Worm (Caenorhabditis elegans): ENCODE data around the gene Y32G9A.2.

Gene Y32G9A.2

ce11 chrV:1886997-1887396 lies 31.3 kb upstream of the Y32G9A.2 start:
- TF ChIP-seq hmg-11 (tag; optimal IDR thresholded peaks at IDR 0.05) (peak; percentile 16), skn-1 (tag; optimal IDR thresholded peaks at IDR 0.05) (no peak), lin-39 (tag; optimal IDR thresholded peaks at IDR 0.05) (peak; percentile 39), nhr-237 (tag; optimal IDR thresholded peaks at IDR 0.05) (no peak), ZK546.5 (tag; optimal IDR thresholded peaks at IDR 0.05) (no peak), nfya-1 (tag; optimal IDR thresholded peaks at IDR 0.05; ENCODE audit: insufficient read depth) (peak; percentile 7), ceh-9 (tag; optimal IDR thresholded peaks at IDR 0.05) (no peak)

ce11 chrV:1888299-1888698 lies 30.0 kb upstream of the Y32G9A.2 start:
- TF ChIP-seq nhr-23 (tag; optimal IDR thresholded peaks at IDR 0.05) (no peak), nfya-1 (tag; optimal IDR thresholded peaks at IDR 0.05; ENCODE audit: insufficient read depth) (no peak), tbx-2 (tag; optimal IDR thresholded peaks at IDR 0.05) (no peak), jun-1 (tag; optimal IDR thresholded peaks at IDR 0.05) (no peak)

ce11 chrV:1889996-1890395 lies 28.3 kb upstream of the Y32G9A.2 start:
- TF ChIP-seq ceh-28 (tag; optimal IDR thresholded peaks at IDR 0.05) (no peak), R02D3.7 (tag; optimal IDR thresholded peaks at IDR 0.05) (no peak), nhr-12 (tag; optimal IDR thresholded peaks at IDR 0.05) (no peak), lin-39 (tag; optimal IDR thresholded peaks at IDR 0.05) (peak; percentile 76), tbx-2 (tag; optimal IDR thresholded peaks at IDR 0.05) (no peak), lin-15B (tag; optimal IDR thresholded peaks at IDR 0.05) (no peak), ceh-82 (tag; optimal IDR thresholded peaks at IDR 0.05) (no peak), ama-1 (optimal IDR thresholded peaks at IDR 0.05) (no peak), unc-62 (GFP tag; optimal IDR thresholded peaks at IDR 0.05) (peak; percentile 9), nhr-28 (tag; optimal IDR thresholded peaks at IDR 0.05) (no peak), ceh-9 (tag; optimal IDR thresholded peaks at IDR 0.05) (no peak), nhr-76 (tag; optimal IDR thresholded peaks at IDR 0.05) (no peak), unc-39 (tag; optimal IDR thresholded peaks at IDR 0.05) (no peak)

ce11 chrV:1892567-1893277 lies 25.6 kb upstream of the Y32G9A.2 start, which contains the start of gene zig-11:
Gene zig-11 (minus strand): TSS chrV:1892939.
- TF ChIP-seq nfya-1 (tag; optimal IDR thresholded peaks at IDR 0.05; ENCODE audit: insufficient read depth) (peak; percentile 49), lin-15B (tag; optimal IDR thresholded peaks at IDR 0.05) (peak; percentile 28), nhr-67 (tag; optimal IDR thresholded peaks at IDR 0.05) (no peak), fos-1 (tag; optimal IDR thresholded peaks at IDR 0.05) (no peak)

ce11 chrV:1895483-1895882 lies 22.8 kb upstream of the Y32G9A.2 start, which contains the start of gene nphp-2:
Gene nphp-2 (plus strand): TSS chrV:1895783.
- TF ChIP-seq ceh-82 (tag; optimal IDR thresholded peaks at IDR 0.05) (no peak), fkh-10 (GFP tag; optimal IDR thresholded peaks at IDR 0.05) (no peak), tbx-2 (tag; optimal IDR thresholded peaks at IDR 0.05) (no peak), fkh-2 (tag; optimal IDR thresholded peaks at IDR 0.05) (no peak), elt-1 (tag; optimal IDR thresholded peaks at IDR 0.05) (no peak), nfya-1 (tag; optimal IDR thresholded peaks at IDR 0.05; ENCODE audit: insufficient read depth) (no peak), snpc-4 (tag; optimal IDR thresholded peaks at IDR 0.05) (no peak), pha-4 (tag; optimal IDR thresholded peaks at IDR 0.05) (no peak), ztf-11 (tag; optimal IDR thresholded peaks at IDR 0.05) (no peak)

ce11 chrV:1907350-1907749 lies 11.0 kb upstream of the Y32G9A.2 start, which contains the start of gene Y32G9A.5:
Gene Y32G9A.5 (plus strand): TSS chrV:1907650.
- TF ChIP-seq sea-2 (GFP tag; optimal IDR thresholded peaks at IDR 0.05), result no peak

- no peak for TF ChIP-seq egl-27 (tag; optimal IDR thresholded peaks at IDR 0.05)
- no peak for TF ChIP-seq fkh-10 (GFP tag; optimal IDR thresholded peaks at IDR 0.05)
- no peak for TF ChIP-seq nhr-11 (tag; optimal IDR thresholded peaks at IDR 0.05)
- no peak for TF ChIP-seq pha-4 (tag; optimal IDR thresholded peaks at IDR 0.05)
- TF ChIP-seq lin-39 (tag; optimal IDR thresholded peaks at IDR 0.05), result no peak
- TF ChIP-seq unc-39 (tag; optimal IDR thresholded peaks at IDR 0.05), result no peak
- no peak for TF ChIP-seq ceh-16 (tag; optimal IDR thresholded peaks at IDR 0.05)
- no peak for TF ChIP-seq pqm-1 (tag; optimal IDR thresholded peaks at IDR 0.05)
- TF ChIP-seq snpc-4 (tag; optimal IDR thresholded peaks at IDR 0.05), result no peak
- no peak for TF ChIP-seq lsy-12 (tag; optimal IDR thresholded peaks at IDR 0.05)
- no peak for TF ChIP-seq zag-1 (tag; optimal IDR thresholded peaks at IDR 0.05)
- no peak for TF ChIP-seq ztf-11 (tag; optimal IDR thresholded peaks at IDR 0.05)
- no peak for TF ChIP-seq hmg-11 (tag; optimal IDR thresholded peaks at IDR 0.05)
- TF ChIP-seq nhr-67 (tag; optimal IDR thresholded peaks at IDR 0.05), result no peak
- TF ChIP-seq nhr-76 (tag; optimal IDR thresholded peaks at IDR 0.05), result no peak
- TF ChIP-seq ama-1 (optimal IDR thresholded peaks at IDR 0.05), result no peak
- no peak for TF ChIP-seq fos-1 (tag; optimal IDR thresholded peaks at IDR 0.05)
- TF ChIP-seq jun-1 (tag; optimal IDR thresholded peaks at IDR 0.05), result no peak
These were observed 9.8 kb upstream of the Y32G9A.2 start, which contains the start of gene srp-3 for ce11 chrV:1908542-1908941. Gene srp-3 (plus strand): TSS chrV:1908842.

Data from whole organism, L3 larva.